Worm (Caenorhabditis elegans) whole organism, midembryonic: ENCODE data around the gene hil-2.

Source experiments
- T22C8.4 ChIP-seq: fragments of 200-800 bp; sonication (Bioruptor generic); IDR thresholded peaks from 2 replicates; pipeline ENCODE4 v1.3.6; 2022; ENCODE audit warnings: missing genetic modification characterization, missing compliant biosample characterization
- cog-1 ChIP-seq: sonication (generic microtip); optimal IDR thresholded peaks from 2 replicates; lab custom pipeline; 2016; ENCODE audit warnings: missing genetic modification characterization, missing compliant biosample characterization
- flt-1 ChIP-seq: fragments of 200-800 bp; sonication (Bioruptor generic); IDR thresholded peaks from 2 replicates; pipeline ENCODE4 v1.3.6; 2022; ENCODE audit warnings: missing genetic modification characterization, missing compliant biosample characterization
- klf-2 ChIP-seq: fragments of 200-800 bp; sonication (Bioruptor generic); conservative IDR thresholded peaks from 2 replicates; pipeline ENCODE4 v1.3.6; 2022; ENCODE audit warnings: missing genetic modification reagents, missing genetic modification characterization, missing compliant biosample characterization
- med-1 ChIP-seq: sonication (generic microtip); optimal IDR thresholded peaks from 2 replicates; lab custom pipeline; 2017; ENCODE audit warnings: missing genetic modification characterization, mild to moderate bottlenecking, missing compliant biosample characterization, antibody characterized with exemption, missing genetic modification reagents; ENCODE audit not compliant: insufficient read depth
- ref-1 ChIP-seq: fragments of 200-800 bp; sonication (Bioruptor generic); conservative IDR thresholded peaks from 2 replicates; pipeline ENCODE4 v1.3.6; 2022; ENCODE audit warnings: missing genetic modification reagents, missing genetic modification characterization, missing compliant biosample characterization
- tab-1 ChIP-seq: fragments of 200-800 bp; sonication (Bioruptor generic); IDR thresholded peaks from 2 replicates; pipeline ENCODE4 v1.3.6; 2022; ENCODE audit warnings: missing genetic modification characterization, missing compliant biosample characterization
- ztf-23 ChIP-seq: fragments of 200-800 bp; sonication (Bioruptor generic); IDR thresholded peaks from 2 replicates; pipeline ENCODE4 v1.3.6; 2022; ENCODE audit warnings: missing genetic modification reagents, missing genetic modification characterization, missing compliant biosample characterization
- ztf-29 ChIP-seq: fragments of 200-800 bp; sonication (Bioruptor generic); IDR thresholded peaks from 2 replicates; pipeline ENCODE4 v1.3.6; 2022; ENCODE audit warnings: missing genetic modification reagents, missing genetic modification characterization, missing compliant biosample characterization

hil-2 gene

DNA sequence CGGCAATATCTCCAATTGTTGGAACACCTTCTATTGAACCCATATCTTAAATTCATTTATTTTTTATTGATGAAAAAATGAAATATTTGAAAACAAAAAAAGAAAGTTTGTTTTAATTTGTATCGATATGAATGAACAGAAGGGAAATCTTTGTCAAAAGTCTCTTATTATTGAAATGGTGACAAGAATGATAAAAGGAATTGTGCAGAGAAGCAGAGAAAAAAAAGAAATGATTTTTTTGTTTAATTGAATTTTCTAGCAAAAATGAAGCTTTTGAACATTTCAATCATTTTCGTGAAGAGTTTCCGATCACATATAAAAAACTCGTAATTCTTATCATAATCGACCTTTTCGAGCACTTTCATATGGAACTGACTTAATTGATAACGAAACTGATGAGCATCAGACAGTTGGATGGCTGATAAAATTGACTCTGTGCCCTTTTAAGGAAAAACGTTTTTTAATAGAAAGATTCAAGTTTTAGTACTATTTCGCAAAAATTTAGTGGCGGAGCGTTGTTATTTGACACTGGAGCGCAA, 18.3 kb upstream of the hil-2 start, which contains the start of the genes aat-4 and T13A10.1:
aat-4 (minus strand) TSS at position 51 of the 539 bp plus-strand sequence.
T13A10.1 (plus strand) TSS at position 411 of the 539 bp plus-strand sequence.
- TF ChIP-seq T22C8.4 (GFP tag; lab: Robert Waterston, UW) (no peak), ztf-29 (GFP tag; lab: Robert Waterston, UW) (no peak), klf-2 (GFP tag; lab: Robert Waterston, UW) (no peak), cog-1 (tag; lab: Kevin White, UChicago) (no peak), med-1 (no peak), ref-1 (GFP tag; lab: Robert Waterston, UW) (no peak), tab-1 (GFP tag; lab: Robert Waterston, UW) (no peak), ztf-23 (GFP tag; lab: Robert Waterston, UW) (no peak), flt-1 (GFP tag; lab: Robert Waterston, UW) (no peak)

DNA sequence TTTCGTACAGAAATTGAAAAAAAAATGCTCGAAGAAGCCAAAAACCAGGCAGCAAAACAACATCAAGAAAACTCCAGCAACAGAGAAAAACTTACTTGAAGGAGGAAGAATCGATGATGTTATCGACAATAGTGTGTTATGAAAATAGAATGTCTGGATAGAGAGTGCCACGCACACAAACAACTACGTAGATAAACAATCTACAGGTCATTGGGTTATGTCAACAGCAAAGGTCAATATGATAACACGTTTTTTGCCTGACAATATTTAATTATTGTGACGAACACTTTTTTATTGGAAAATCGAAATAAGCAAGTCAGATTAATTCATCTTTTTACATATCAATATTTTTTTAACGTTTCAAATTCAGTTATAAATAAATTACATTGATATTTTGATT, 14.6 kb upstream of the hil-2 start, which contains the start of gene sams-5:
sams-5 (minus strand) TSS at position 131 of the 400 bp plus-strand sequence.
- TF ChIP-seq ztf-23 (GFP tag; lab: Robert Waterston, UW) (no peak), ztf-29 (GFP tag; lab: Robert Waterston, UW) (no peak), cog-1 (tag; lab: Kevin White, UChicago) (no peak), med-1 (no peak), klf-2 (GFP tag; lab: Robert Waterston, UW) (no peak)

DNA sequence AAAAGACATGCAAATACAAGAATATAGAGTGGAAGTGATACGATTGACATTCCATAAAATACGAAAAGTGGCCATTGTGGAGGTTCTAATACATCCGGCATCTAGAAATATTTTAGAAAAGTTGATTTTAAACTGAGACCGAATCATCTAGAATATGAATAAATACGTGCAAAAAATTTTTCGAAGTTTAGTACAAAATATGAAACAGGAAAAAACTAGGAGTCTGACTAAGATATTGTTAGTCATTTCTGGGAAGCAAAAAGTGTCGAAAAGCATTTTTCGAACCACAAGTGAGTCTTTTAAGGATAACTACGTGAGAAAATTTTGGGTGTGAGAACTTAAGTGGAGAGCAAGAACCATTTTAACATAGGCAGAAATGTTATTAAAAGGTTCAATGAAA, 11.9 kb upstream of the hil-2 start, which contains the start of gene srv-32:
srv-32 (minus strand) TSS at position 101 of the 400 bp plus-strand sequence.
- TF ChIP-seq T22C8.4 (GFP tag; lab: Robert Waterston, UW) (no peak), ztf-23 (GFP tag; lab: Robert Waterston, UW) (no peak), tab-1 (GFP tag; lab: Robert Waterston, UW) (no peak), flt-1 (GFP tag; lab: Robert Waterston, UW) (no peak), med-1 (no peak), klf-2 (GFP tag; lab: Robert Waterston, UW) (no peak), ref-1 (GFP tag; lab: Robert Waterston, UW) (no peak), ztf-29 (GFP tag; lab: Robert Waterston, UW) (no peak), cog-1 (tag; lab: Kevin White, UChicago) (no peak)

DNA sequence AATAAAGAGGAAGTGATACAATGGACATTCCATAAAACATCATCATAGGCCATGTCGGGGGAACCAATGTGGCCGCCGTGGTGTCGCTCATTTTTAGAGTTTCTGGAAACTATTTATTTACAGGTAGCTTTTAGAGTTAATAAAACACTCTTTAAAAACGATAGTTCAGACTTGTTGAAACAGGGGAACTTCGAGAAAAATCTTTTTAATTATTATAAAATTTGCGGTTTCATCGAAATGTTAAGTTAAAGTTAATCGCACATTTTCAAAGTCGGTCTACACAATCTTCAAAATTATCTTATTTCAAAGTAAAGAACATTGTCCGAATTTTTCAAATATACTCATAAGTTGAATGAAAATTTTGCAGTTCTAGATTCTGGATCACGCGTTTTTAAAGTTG, 9.8 kb upstream of the hil-2 start, which contains the start of gene ops-1:
ops-1 (minus strand) TSS at position 101 of the 400 bp plus-strand sequence.
- TF ChIP-seq cog-1 (tag; lab: Kevin White, UChicago) (no peak), ztf-23 (GFP tag; lab: Robert Waterston, UW) (no peak), tab-1 (GFP tag; lab: Robert Waterston, UW) (no peak), T22C8.4 (GFP tag; lab: Robert Waterston, UW) (no peak), flt-1 (GFP tag; lab: Robert Waterston, UW) (no peak), med-1 (no peak), ztf-29 (GFP tag; lab: Robert Waterston, UW) (no peak), ref-1 (GFP tag; lab: Robert Waterston, UW) (no peak), klf-2 (GFP tag; lab: Robert Waterston, UW) (no peak)

DNA sequence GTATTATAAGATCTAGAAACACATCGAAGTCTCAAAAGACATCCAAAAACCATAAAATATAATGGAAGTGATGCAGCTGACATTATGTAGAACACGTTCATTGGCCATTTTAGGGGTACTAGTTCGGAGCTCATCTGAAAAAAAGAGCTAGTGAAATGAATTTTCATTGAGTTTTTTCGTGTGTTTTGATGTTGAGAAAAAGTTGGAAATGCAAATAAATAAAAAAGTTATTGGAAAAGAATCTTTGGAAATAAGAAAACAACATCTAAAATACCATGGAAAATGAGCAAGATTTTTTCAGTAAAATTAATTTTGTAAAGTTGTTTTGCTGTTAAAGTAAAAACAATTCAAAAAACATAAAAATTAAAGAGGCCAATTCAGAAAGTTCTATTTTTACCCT, 3.3 kb upstream of the hil-2 start, which contains the start of gene srv-24:
srv-24 (minus strand) TSS at position 101 of the 400 bp plus-strand sequence.
- no peak for TF ChIP-seq ref-1 (GFP tag; lab: Robert Waterston, UW)
- no peak for TF ChIP-seq ztf-29 (GFP tag; lab: Robert Waterston, UW)
- TF ChIP-seq cog-1 (tag; lab: Kevin White, UChicago), result no peak
- TF ChIP-seq ztf-23 (GFP tag; lab: Robert Waterston, UW), result no peak
- TF ChIP-seq tab-1 (GFP tag; lab: Robert Waterston, UW), result no peak
- TF ChIP-seq flt-1 (GFP tag; lab: Robert Waterston, UW), result no peak
- no peak for TF ChIP-seq med-1
- TF ChIP-seq T22C8.4 (GFP tag; lab: Robert Waterston, UW), result no peak
- no peak for TF ChIP-seq klf-2 (GFP tag; lab: Robert Waterston, UW)

DNA sequence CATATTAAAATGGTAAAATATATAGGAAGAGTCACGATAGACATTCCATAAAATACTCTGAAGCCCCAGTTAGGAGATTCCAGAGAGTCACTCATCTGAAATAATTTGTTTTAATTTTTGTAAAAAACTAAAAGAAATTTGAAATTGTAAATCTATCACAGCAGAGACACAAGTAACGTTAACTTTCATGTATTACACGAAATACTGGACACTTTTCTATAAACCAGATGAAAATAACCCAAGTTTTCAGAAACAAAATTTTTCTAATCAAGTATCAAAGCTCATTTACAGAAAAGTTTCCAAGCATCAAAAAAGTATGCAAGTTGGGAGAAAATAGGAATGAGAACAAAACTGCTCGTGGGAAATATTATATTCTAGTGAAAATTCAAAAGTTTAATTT, 4.2 kb downstream of the hil-2 start, which contains the start of gene srv-27:
srv-27 (minus strand) TSS at position 101 of the 400 bp plus-strand sequence.
- no peak for TF ChIP-seq med-1
- TF ChIP-seq tab-1 (GFP tag; lab: Robert Waterston, UW), result no peak
- no peak for TF ChIP-seq flt-1 (GFP tag; lab: Robert Waterston, UW)
- TF ChIP-seq ztf-29 (GFP tag; lab: Robert Waterston, UW), result no peak
- no peak for TF ChIP-seq klf-2 (GFP tag; lab: Robert Waterston, UW)
- no peak for TF ChIP-seq T22C8.4 (GFP tag; lab: Robert Waterston, UW)
- TF ChIP-seq cog-1 (tag; lab: Kevin White, UChicago), result no peak
- no peak for TF ChIP-seq ztf-23 (GFP tag; lab: Robert Waterston, UW)
- no peak for TF ChIP-seq ref-1 (GFP tag; lab: Robert Waterston, UW)

DNA sequence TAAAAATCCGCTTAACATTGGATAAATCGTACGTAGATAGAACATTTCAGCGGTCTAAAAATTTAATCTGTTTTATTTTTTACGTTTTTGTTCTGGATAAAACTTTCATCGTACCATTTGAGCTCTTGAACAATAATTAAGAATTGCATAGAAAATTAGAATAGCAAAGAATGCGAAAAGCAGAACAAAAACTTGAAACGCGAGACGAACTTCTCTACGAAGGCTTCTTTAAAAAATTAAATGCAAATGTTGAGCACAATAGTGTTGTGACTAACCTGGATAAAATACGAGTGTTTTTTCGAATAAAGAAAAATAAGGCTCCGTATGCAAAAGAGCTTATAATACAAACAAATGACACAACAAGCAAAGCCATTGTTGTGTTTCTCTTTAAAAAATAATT, 5.5 kb downstream of the hil-2 start:
- TF ChIP-seq flt-1 (GFP tag; lab: Robert Waterston, UW), result no peak
- no peak for TF ChIP-seq ztf-29 (GFP tag; lab: Robert Waterston, UW)
- no peak for TF ChIP-seq med-1
- TF ChIP-seq tab-1 (GFP tag; lab: Robert Waterston, UW), result no peak
- no peak for TF ChIP-seq cog-1 (tag; lab: Kevin White, UChicago)
- no peak for TF ChIP-seq ref-1 (GFP tag; lab: Robert Waterston, UW)
- TF ChIP-seq ztf-23 (GFP tag; lab: Robert Waterston, UW), result no peak
- no peak for TF ChIP-seq klf-2 (GFP tag; lab: Robert Waterston, UW)
- no peak for TF ChIP-seq T22C8.4 (GFP tag; lab: Robert Waterston, UW)

DNA sequence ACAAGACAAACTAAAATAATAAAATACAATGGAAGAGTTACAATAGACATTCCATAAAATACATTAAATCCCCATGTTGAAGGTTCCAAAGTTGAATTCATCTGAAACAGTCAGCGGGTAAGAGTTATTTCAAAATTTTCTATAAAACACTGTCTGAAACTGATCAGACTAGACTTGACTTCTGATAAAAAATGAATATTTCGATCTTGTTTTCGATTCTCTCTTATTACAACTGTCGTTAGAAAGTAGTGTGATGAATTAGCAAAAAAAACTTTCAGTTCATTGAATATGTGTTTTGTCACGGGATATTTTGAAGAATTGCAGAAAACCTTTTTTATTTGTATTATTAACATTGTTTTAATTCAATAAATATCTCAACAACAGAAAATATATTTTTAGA, 7.7 kb downstream of the hil-2 start, which contains the start of gene srv-26:
srv-26 (minus strand) TSS at position 101 of the 400 bp plus-strand sequence.
- no peak for TF ChIP-seq tab-1 (GFP tag; lab: Robert Waterston, UW)
- no peak for TF ChIP-seq ztf-29 (GFP tag; lab: Robert Waterston, UW)
- TF ChIP-seq med-1, result no peak
- no peak for TF ChIP-seq ztf-23 (GFP tag; lab: Robert Waterston, UW)
- TF ChIP-seq klf-2 (GFP tag; lab: Robert Waterston, UW), result no peak
- no peak for TF ChIP-seq cog-1 (tag; lab: Kevin White, UChicago)
- no peak for TF ChIP-seq ref-1 (GFP tag; lab: Robert Waterston, UW)
- no peak for TF ChIP-seq T22C8.4 (GFP tag; lab: Robert Waterston, UW)
- no peak for TF ChIP-seq flt-1 (GFP tag; lab: Robert Waterston, UW)
